Fruit fly (Drosophila melanogaster) whole organism, embryonic: ENCODE measurements around the gene Syx5.

Experiments
- Antp ChIP-seq: fragments of 200-800 bp; sonication (Bioruptor generic); optimal IDR thresholded peaks from 3 replicates; lab custom pipeline; 2016; ENCODE audit warnings: missing biosample characterization, missing genetic modification characterization
- Awh ChIP-seq: fragments of 200-800 bp; sonication (Bioruptor generic); IDR thresholded peaks from 2 replicates; pipeline ENCODE4, ENCODE4 v1.3.6; 2022; ENCODE audit warnings: missing biosample characterization, missing genetic modification characterization
- Bteb2 ChIP-seq: fragments of 200-800 bp; sonication (Bioruptor generic); optimal IDR thresholded peaks from 2 replicates; lab custom pipeline; 2016; ENCODE audit warnings: missing biosample characterization, missing genetic modification characterization
- CG10431 ChIP-seq: fragments of 200-800 bp; sonication (Bioruptor generic); optimal IDR thresholded peaks from 3 replicates; lab custom pipeline; 2018; ENCODE audit warnings: missing biosample characterization, mild to moderate bottlenecking, missing genetic modification characterization
- CG11456 ChIP-seq: fragments of 200-800 bp; sonication (Bioruptor generic); IDR thresholded peaks from 3 replicates; pipeline ENCODE4 v1.3.6; 2022; ENCODE audit warnings: missing biosample characterization, missing genetic modification characterization
- CG15011 ChIP-seq: fragments of 200-800 bp; sonication (Bioruptor generic); optimal IDR thresholded peaks from 3 replicates; lab custom pipeline; 2018; ENCODE audit warnings: missing biosample characterization, mild to moderate bottlenecking, missing genetic modification characterization
- CG15696 ChIP-seq: fragments of 200-800 bp; sonication (Bioruptor generic); optimal IDR thresholded peaks from 2 replicates; lab custom pipeline; 2019; ENCODE audit warnings: missing biosample characterization, mild to moderate bottlenecking, missing genetic modification characterization, moderate library complexity
- CG1603 ChIP-seq: fragments of 200-800 bp; sonication (Bioruptor generic); optimal IDR thresholded peaks from 2 replicates; lab custom pipeline; 2019; ENCODE audit warnings: missing biosample characterization, mild to moderate bottlenecking, missing genetic modification characterization, moderate library complexity
- CG30020 ChIP-seq: fragments of 200-800 bp; optimal IDR thresholded peaks from 2 replicates; lab custom pipeline; 2019; ENCODE audit warnings: missing biosample characterization, mild to moderate bottlenecking, missing genetic modification characterization, moderate library complexity
- CG3407 ChIP-seq: fragments of 200-800 bp; sonication (Bioruptor generic); optimal IDR thresholded peaks from 2 replicates; lab custom pipeline; 2018; ENCODE audit warnings: missing biosample characterization, mild to moderate bottlenecking, missing genetic modification characterization
- CG34422 ChIP-seq: fragments of 200-800 bp; sonication (Bioruptor generic); IDR thresholded peaks from 3 replicates; pipeline ENCODE4 v1.3.6; 2022; ENCODE audit warnings: missing biosample characterization, missing genetic modification characterization
- CG3726 ChIP-seq: fragments of 200-800 bp; sonication (Bioruptor generic); IDR thresholded peaks from 3 replicates; pipeline ENCODE4, ENCODE4 v1.3.6; 2022; ENCODE audit warnings: missing biosample characterization, missing genetic modification characterization
- CG4707 ChIP-seq: fragments of 200-800 bp; sonication (Bioruptor generic); optimal IDR thresholded peaks from 2 replicates; lab custom pipeline; 2018; ENCODE audit warnings: missing biosample characterization, mild to moderate bottlenecking, missing genetic modification characterization, moderate library complexity
- CG6272 ChIP-seq: fragments of 200-800 bp; sonication (Bioruptor generic); IDR thresholded peaks from 2 replicates; pipeline ENCODE4 v1.3.6; 2022; ENCODE audit warnings: missing biosample characterization, missing genetic modification characterization
- CG7928 ChIP-seq: fragments of 200-800 bp; sonication (Bioruptor generic); optimal IDR thresholded peaks from 2 replicates; lab custom pipeline; 2017; ENCODE audit warnings: missing biosample characterization, mild to moderate bottlenecking, missing genetic modification characterization
- CG8281 ChIP-seq: fragments of 200-800 bp; sonication (Bioruptor generic); optimal IDR thresholded peaks from 2 replicates; lab custom pipeline; 2018; ENCODE audit warnings: missing biosample characterization, mild to moderate bottlenecking, missing genetic modification characterization, moderate library complexity
- CG8478 ChIP-seq: fragments of >200 bp; optimal IDR thresholded peaks from 2 replicates; lab custom pipeline; 2018
- CG8944 ChIP-seq: fragments of 200-800 bp; sonication (Bioruptor generic); optimal IDR thresholded peaks from 3 replicates; lab custom pipeline; 2016; ENCODE audit warnings: missing biosample characterization, missing genetic modification characterization
- Dek ChIP-seq: fragments of 200-800 bp; sonication (Bioruptor generic); optimal IDR thresholded peaks from 3 replicates; lab custom pipeline; 2019; ENCODE audit warnings: missing biosample characterization, mild to moderate bottlenecking, missing genetic modification characterization, moderate library complexity
- Doc2 ChIP-seq: fragments of 200-800 bp; sonication (Bioruptor generic); IDR thresholded peaks from 2 replicates; pipeline ENCODE4 v1.3.6; 2022; ENCODE audit warnings: missing biosample characterization, missing genetic modification characterization
- Elba2 ChIP-seq: fragments of 200-800 bp; sonication (Bioruptor generic); optimal IDR thresholded peaks from 3 replicates; lab custom pipeline; 2016; ENCODE audit warnings: missing biosample characterization, missing genetic modification characterization
- Ets65A ChIP-seq: fragments of 200-800 bp; sonication (Bioruptor generic); peaks from one replicate; lab custom pipeline; 2016; ENCODE audit warnings: missing biosample characterization, missing genetic modification characterization
- Fer1 ChIP-seq: fragments of 200-800 bp; sonication (Bioruptor generic); optimal IDR thresholded peaks from 2 replicates; lab custom pipeline; 2017; ENCODE audit warnings: missing biosample characterization, mild to moderate bottlenecking, missing genetic modification characterization
- Fer3 ChIP-seq: fragments of 200-800 bp; sonication (Bioruptor generic); optimal IDR thresholded peaks from 2 replicates; lab custom pipeline; 2018; ENCODE audit warnings: missing biosample characterization, mild to moderate bottlenecking, missing genetic modification characterization, moderate library complexity
- H2.0 ChIP-seq: fragments of 200-800 bp; sonication (Bioruptor generic); IDR thresholded peaks from 2 replicates; pipeline ENCODE4 v1.3.6; 2022; ENCODE audit warnings: missing biosample characterization, missing genetic modification characterization
- Hand ChIP-seq: fragments of 200-800 bp; sonication (Bioruptor generic); optimal IDR thresholded peaks from 2 replicates; lab custom pipeline; 2017; ENCODE audit warnings: mild to moderate bottlenecking, missing biosample characterization, missing genetic modification reagents, missing genetic modification characterization
- Hmx ChIP-seq: fragments of 200-800 bp; sonication (Bioruptor generic); optimal IDR thresholded peaks from 2 replicates; lab custom pipeline; 2016; ENCODE audit warnings: missing biosample characterization, missing genetic modification characterization
- Jarid2 ChIP-seq: fragments of 200-800 bp; sonication (Bioruptor generic); optimal IDR thresholded peaks from 3 replicates; lab custom pipeline; 2017; ENCODE audit warnings: mild to moderate bottlenecking, missing biosample characterization, missing genetic modification reagents, missing genetic modification characterization
- Poxn ChIP-seq: fragments of 200-800 bp; sonication (Bioruptor generic); IDR thresholded peaks from 2 replicates; pipeline ENCODE4 v1.3.6; 2022; ENCODE audit warnings: missing biosample characterization, missing genetic modification characterization
- Scr ChIP-seq: fragments of 200-800 bp; sonication (Bioruptor generic); IDR thresholded peaks from 2 replicates; pipeline ENCODE4 v1.3.6; 2022; ENCODE audit warnings: missing biosample characterization, missing genetic modification characterization; ENCODE audit not compliant: partially characterized antibody
- Stat92E ChIP-seq, 3 experiments: fragments of >200 bp in 2 of 3; fragments of 200-800 bp in 1 of 3; sonication (Bioruptor generic) in 1 of 3; optimal IDR thresholded peaks; 2 replicates each; lab custom pipeline; 2017 to 2019; ENCODE audit warnings: missing biosample characterization in 3 of 3, missing genetic modification characterization in 3 of 3, mild to moderate bottlenecking in 1 of 3, moderate library complexity in 1 of 3
- Vsx1 ChIP-seq: fragments of 200-800 bp; sonication (Bioruptor generic); optimal IDR thresholded peaks from 2 replicates; lab custom pipeline; 2017; ENCODE audit warnings: missing biosample characterization, mild to moderate bottlenecking, missing genetic modification characterization, missing genetic modification reagents
- ap ChIP-seq: fragments of 200-800 bp; sonication (Bioruptor generic); IDR thresholded peaks from 2 replicates; pipeline ENCODE4 v1.3.6; 2022; ENCODE audit warnings: missing biosample characterization, missing genetic modification characterization
- bab2 ChIP-seq: fragments of 200-800 bp; sonication (Bioruptor generic); optimal IDR thresholded peaks from 2 replicates; lab custom pipeline; 2016; ENCODE audit warnings: missing biosample characterization, missing genetic modification characterization
- bowl ChIP-seq: fragments of 200-800 bp; sonication (Bioruptor generic); IDR thresholded peaks from 2 replicates; pipeline ENCODE4 v1.3.6; 2022; ENCODE audit warnings: missing biosample characterization, missing genetic modification characterization
- cad ChIP-seq: fragments of >200 bp; optimal IDR thresholded peaks from 2 replicates; lab custom pipeline; 2017; ENCODE audit warnings: missing biosample characterization, missing genetic modification characterization
- chm ChIP-seq: fragments of 200-800 bp; sonication (Bioruptor generic); IDR thresholded peaks from 2 replicates; pipeline ENCODE4 v1.3.6; 2022; ENCODE audit warnings: missing biosample characterization, missing genetic modification characterization
- danr ChIP-seq: fragments of 200-800 bp; sonication (Bioruptor generic); IDR thresholded peaks from 2 replicates; pipeline ENCODE4 v1.3.6; 2022; ENCODE audit warnings: missing biosample characterization, missing genetic modification characterization
- fd64A ChIP-seq: fragments of 200-800 bp; sonication (Bioruptor generic); optimal IDR thresholded peaks from 3 replicates; lab custom pipeline; 2018; ENCODE audit warnings: missing biosample characterization, mild to moderate bottlenecking, missing genetic modification characterization
- fd96Cb ChIP-seq: fragments of 200-800 bp; sonication (Bioruptor generic); optimal IDR thresholded peaks from 2 replicates; lab custom pipeline; 2018; ENCODE audit warnings: missing biosample characterization, mild to moderate bottlenecking, missing genetic modification characterization, moderate library complexity
- hbn ChIP-seq: fragments of 200-800 bp; sonication (Bioruptor generic); IDR thresholded peaks from 2 replicates; pipeline ENCODE4 v1.3.6; 2022; ENCODE audit warnings: missing biosample characterization, missing genetic modification characterization; ENCODE audit not compliant: partially characterized antibody
- hkb ChIP-seq, 2 experiments: fragments of 200-800 bp in 1 of 2; fragments of >200 bp in 1 of 2; sonication (Bioruptor generic) in 1 of 2; IDR thresholded peaks in 1 of 2; optimal IDR thresholded peaks in 1 of 2; 2 replicates each; pipeline versions ENCODE4 v1.3.6 to Lab custom; 2017 to 2022; ENCODE audit warnings: missing biosample characterization in 1 of 2, missing genetic modification characterization in 1 of 2
- nmo ChIP-seq: fragments of 200-800 bp; sonication (Bioruptor generic); optimal IDR thresholded peaks from 2 replicates; lab custom pipeline; 2018; ENCODE audit warnings: missing biosample characterization, mild to moderate bottlenecking, missing genetic modification characterization, moderate library complexity
- pb ChIP-seq: fragments of 200-800 bp; sonication (Bioruptor generic); optimal IDR thresholded peaks from 3 replicates; lab custom pipeline; 2016; ENCODE audit warnings: missing biosample characterization, missing genetic modification characterization
- pnt ChIP-seq: fragments of 200-800 bp; sonication (Bioruptor generic); optimal IDR thresholded peaks from 3 replicates; lab custom pipeline; 2016; ENCODE audit warnings: missing biosample characterization, missing genetic modification characterization
- pzg ChIP-seq: fragments of 200-800 bp; sonication (Bioruptor generic); optimal IDR thresholded peaks from 3 replicates; lab custom pipeline; 2018; ENCODE audit warnings: missing biosample characterization, mild to moderate bottlenecking, missing genetic modification characterization, moderate library complexity
- slou ChIP-seq: fragments of 200-800 bp; sonication (Bioruptor generic); optimal IDR thresholded peaks from 3 replicates; lab custom pipeline; 2016; ENCODE audit warnings: missing biosample characterization, missing genetic modification characterization
- sna ChIP-seq: fragments of 200-800 bp; sonication (Bioruptor generic); IDR thresholded peaks from 2 replicates; pipeline ENCODE4 v1.3.6; 2022; ENCODE audit warnings: missing biosample characterization, missing genetic modification characterization; ENCODE audit not compliant: partially characterized antibody
- trem ChIP-seq: fragments of 200-800 bp; optimal IDR thresholded peaks from 3 replicates; lab custom pipeline; 2019; ENCODE audit warnings: missing biosample characterization, mild to moderate bottlenecking, missing genetic modification characterization, moderate library complexity
- wdn ChIP-seq: fragments of 200-800 bp; sonication (Bioruptor generic); IDR thresholded peaks from 2 replicates; pipeline ENCODE4 v1.3.6; 2022; ENCODE audit warnings: missing biosample characterization, missing genetic modification characterization

Gene Syx5

DNA sequence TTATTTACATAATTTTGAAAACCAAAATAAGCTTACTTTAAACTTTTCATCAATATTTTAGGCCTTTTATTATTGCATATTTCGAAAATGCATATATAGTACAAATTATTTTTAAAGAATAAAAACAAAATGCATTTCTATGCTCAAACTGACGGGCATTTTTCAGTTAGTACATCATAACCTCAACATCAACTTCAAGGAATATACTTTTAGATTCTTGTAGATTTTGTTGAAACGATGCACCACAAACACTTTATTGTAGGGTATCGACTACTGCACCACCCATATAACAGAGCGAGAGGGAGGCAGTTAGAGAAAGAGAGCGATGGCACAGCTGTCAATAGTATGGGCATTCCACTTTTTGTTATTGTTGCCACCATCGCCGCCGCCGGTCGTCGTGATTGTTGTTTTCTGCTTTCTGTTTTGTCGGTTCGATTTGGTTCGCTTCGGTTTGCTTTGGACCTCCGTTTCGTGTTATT, 27.3 kb upstream of the Syx5 start (continued):
- TF ChIP-seq pzg (GFP tag; lab: Kevin White, UChicago) (no peak), CG6272 (GFP tag; lab: Robert Waterston, UW) (peak; percentile 58; the same call in 1 of the 2 replicates), slou (peak; percentile 80), danr (GFP tag; lab: Robert Waterston, UW) (peak; percentile 78), Scr (no peak), bowl (GFP tag; lab: Robert Waterston, UW) (peak; percentile 56; the same call in 1 of the 2 replicates), Fer1 (peak; percentile 85), trem (peak; percentile 88), CG15011 (peak; percentile 80), CG10431 (GFP tag; lab: Kevin White, UChicago) (peak; percentile 76), Fer3 (tag; lab: Kevin White, UChicago) (peak; percentile 72), Hmx (peak; percentile 74), CG8281 (tag; lab: Kevin White, UChicago) (peak; percentile 78), sna (no peak), bab2 (GFP tag; lab: Kevin White, UChicago) (peak; percentile 82), CG30020 (tag; lab: Kevin White, UChicago) (peak; percentile 75), wdn (GFP tag; lab: Robert Waterston, UW) (no peak), H2.0 (GFP tag; lab: Robert Waterston, UW) (peak; percentile 71), hbn (GFP tag; lab: Robert Waterston, UW) (no peak), Hand (peak; percentile 59), Awh (GFP tag; lab: Robert Waterston, UW) (peak; percentile 68; the same call in 1 of the 2 replicates), fd64A (GFP tag; lab: Kevin White, UChicago) (peak; percentile 81), Dek (tag; lab: Kevin White, UChicago) (peak; percentile 83), pb (GFP tag; lab: Kevin White, UChicago) (peak; percentile 71), CG3407 (GFP tag; lab: Kevin White, UChicago) (peak; percentile 87), cad (GFP tag; lab: Kevin White, UChicago) (peak; percentile 74), CG8478 (lab: Kevin White, UChicago) (no peak), Doc2 (GFP tag; lab: Robert Waterston, UW) (peak; percentile 56; the same call in 1 of the 2 replicates), CG3726 (GFP tag; lab: Robert Waterston, UW) (peak; percentile 71; the same call in 2 of the 3 replicates), CG7928 (peak; percentile 36), CG8944 (GFP tag; lab: Kevin White, UChicago) (peak; percentile 78), pnt (GFP tag; lab: Kevin White, UChicago) (peak; percentile 90), CG1603 (tag; lab: Kevin White, UChicago) (peak; percentile 87), Poxn (GFP tag; lab: Robert Waterston, UW) (no peak), Antp (GFP tag; lab: Kevin White, UChicago) (peak; percentile 87), hkb (optimal IDR thresholded peaks at IDR 0.05; lab: Kevin White, UChicago) (no peak), hkb (GFP tag; IDR thresholded peaks at IDR 0.05; lab: Robert Waterston, UW) (peak; percentile 83), Elba2 (GFP tag; lab: Kevin White, UChicago) (no peak), Stat92E (GFP tag; optimal IDR thresholded peaks at IDR 0.05; lab: Kevin White, UChicago) (no peak), CG34422 (peak; percentile 76; the same call in 2 of the 3 replicates), chm (GFP tag; lab: Robert Waterston, UW) (peak; percentile 41; the same call in 1 of the 2 replicates), CG11456 (GFP tag; lab: Robert Waterston, UW) (0 out of 3 replicates have a peak, but pooled peaks have one; percentile 18), Ets65A (GFP tag; lab: Kevin White, UChicago) (peak; percentile 94), CG15696 (peak; percentile 84), nmo (peak; percentile 97), CG4707 (peak; percentile 75), fd96Cb (peak; percentile 96), Jarid2 (peak; percentile 73), ap (GFP tag; lab: Robert Waterston, UW) (peak; percentile 71), Bteb2 (peak; percentile 82), Vsx1 (GFP tag; lab: Kevin White, UChicago) (peak; percentile 85)
